Fruit fly (Drosophila melanogaster) whole organism, adult: Measurements from ENCODE around the gene CG11816.

Experiments used
- CG11617 ChIP-seq: fragments of 200-800 bp; sonication (Bioruptor generic); optimal IDR thresholded peaks from 2 replicates; lab custom pipeline; 2017; ENCODE audit warnings: mild to moderate bottlenecking, missing biosample characterization, missing genetic modification reagents, missing genetic modification characterization
- CG12768 ChIP-seq: fragments of 200-800 bp; sonication (Bioruptor generic); optimal IDR thresholded peaks from 2 replicates; lab custom pipeline; 2017; ENCODE audit warnings: missing biosample characterization, missing genetic modification characterization, mild to moderate bottlenecking, moderate library complexity, missing genetic modification reagents
- CG14711 ChIP-seq: fragments of 200-800 bp; sonication (Bioruptor generic); optimal IDR thresholded peaks from 2 replicates; lab custom pipeline; 2018; ENCODE audit warnings: missing biosample characterization, mild to moderate bottlenecking, missing genetic modification characterization, moderate library complexity
- CG1620 ChIP-seq: fragments of 200-800 bp; sonication (Bioruptor generic); optimal IDR thresholded peaks from 2 replicates; lab custom pipeline; 2016; ENCODE audit warnings: missing biosample characterization, missing genetic modification characterization
- CG33017 ChIP-seq: fragments of 200-800 bp; sonication (Bioruptor generic); optimal IDR thresholded peaks from 2 replicates; lab custom pipeline; 2018; ENCODE audit warnings: missing biosample characterization, mild to moderate bottlenecking, missing genetic modification characterization, moderate library complexity
- CG5204 ChIP-seq: fragments of 200-800 bp; sonication (Bioruptor generic); optimal IDR thresholded peaks from 2 replicates; lab custom pipeline; 2016; ENCODE audit warnings: missing biosample characterization, missing genetic modification characterization
- CG7045 ChIP-seq: fragments of 200-800 bp; sonication (Bioruptor generic); optimal IDR thresholded peaks from 2 replicates; lab custom pipeline; 2017; ENCODE audit warnings: missing biosample characterization, mild to moderate bottlenecking, missing genetic modification characterization
- CG7101 ChIP-seq: fragments of 200-800 bp; sonication (Bioruptor generic); optimal IDR thresholded peaks from 2 replicates; lab custom pipeline; 2018; ENCODE audit warnings: missing biosample characterization, mild to moderate bottlenecking, missing genetic modification characterization, moderate library complexity
- Clk ChIP-seq: fragments of 200-800 bp; sonication (Bioruptor generic); optimal IDR thresholded peaks from 2 replicates; lab custom pipeline; 2017; ENCODE audit warnings: missing biosample characterization, missing genetic modification characterization
- Crg-1 ChIP-seq: fragments of 200-800 bp; sonication (Bioruptor generic); optimal IDR thresholded peaks from 2 replicates; lab custom pipeline; 2016; ENCODE audit warnings: missing biosample characterization, missing genetic modification characterization
- Mnt ChIP-seq: fragments of 200-800 bp; sonication (Bioruptor generic); optimal IDR thresholded peaks from 2 replicates; lab custom pipeline; 2016; ENCODE audit warnings: missing biosample characterization, mild to moderate bottlenecking, missing genetic modification characterization
- bab1 ChIP-seq: fragments of 200-800 bp; sonication (Bioruptor generic); optimal IDR thresholded peaks from 3 replicates; lab custom pipeline; 2019; ENCODE audit warnings: missing biosample characterization, mild to moderate bottlenecking, missing genetic modification characterization, moderate library complexity
- cic ChIP-seq: fragments of 200-800 bp; sonication (Bioruptor generic); optimal IDR thresholded peaks from 2 replicates; lab custom pipeline; 2017; ENCODE audit warnings: missing biosample characterization, mild to moderate bottlenecking, missing genetic modification characterization, moderate library complexity
- cnc ChIP-seq, 2 experiments: fragments of >200 bp; optimal IDR thresholded peaks; 2 replicates each; lab custom pipeline; 2017
- kay ChIP-seq: fragments of 200-800 bp; sonication (Bioruptor generic); peaks from one replicate; lab custom pipeline; 2016; ENCODE audit warnings: missing biosample characterization, missing genetic modification characterization, borderline replicate concordance
- ovo ChIP-seq: fragments of 200-800 bp; sonication (Bioruptor generic); optimal IDR thresholded peaks from 2 replicates; lab custom pipeline; 2016; ENCODE audit warnings: missing biosample characterization, missing genetic modification characterization
- pad ChIP-seq: fragments of 200-800 bp; sonication (Bioruptor generic); optimal IDR thresholded peaks from 3 replicates; lab custom pipeline; 2017; ENCODE audit warnings: missing biosample characterization, missing genetic modification characterization, mild to moderate bottlenecking, moderate library complexity, missing genetic modification reagents
- tj ChIP-seq: fragments of 200-800 bp; sonication (Bioruptor generic); optimal IDR thresholded peaks from 3 replicates; lab custom pipeline; 2017; ENCODE audit warnings: missing biosample characterization, mild to moderate bottlenecking, missing genetic modification characterization, moderate library complexity
- toe ChIP-seq: fragments of 200-800 bp; sonication (Bioruptor generic); optimal IDR thresholded peaks from 2 replicates; lab custom pipeline; 2016; ENCODE audit warnings: missing biosample characterization, missing genetic modification characterization

The CG11816 gene

dm6 chrX:13529673-13530072, 25.9 kb downstream of the CG11816 start:
- TF ChIP-seq tj = no peak
- TF ChIP-seq pad (GFP tag; lab: Kevin White, UChicago) = no peak
- no peak for TF ChIP-seq CG14711 (tag; lab: Kevin White, UChicago)
- TF ChIP-seq Clk (GFP tag; lab: Kevin White, UChicago) = no peak
- no peak for TF ChIP-seq cnc (optimal IDR thresholded peaks at IDR 0.05; lab: Kevin White, UChicago)
- no peak for TF ChIP-seq CG11617 (GFP tag; lab: Kevin White, UChicago)
- TF ChIP-seq CG12768 (GFP tag; lab: Kevin White, UChicago) = no peak
- TF ChIP-seq cic (GFP tag; lab: Kevin White, UChicago) = no peak
- TF ChIP-seq toe (GFP tag; lab: Kevin White, UChicago) = no peak
- TF ChIP-seq bab1 (GFP tag; lab: Kevin White, UChicago) = no peak
- TF ChIP-seq ovo (GFP tag; lab: Kevin White, UChicago) = no peak
- TF ChIP-seq kay (GFP tag; lab: Kevin White, UChicago) = no peak
- TF ChIP-seq Crg-1 (GFP tag; lab: Kevin White, UChicago) = no peak
- no peak for TF ChIP-seq CG33017 (tag; lab: Kevin White, UChicago)
- no peak for TF ChIP-seq CG1620
- no peak for TF ChIP-seq Mnt (GFP tag; lab: Kevin White, UChicago)
- TF ChIP-seq CG7101 (tag; lab: Kevin White, UChicago) = no peak
- no peak for TF ChIP-seq CG7045 (GFP tag; lab: Kevin White, UChicago)

- TF ChIP-seq CG11617 (GFP tag; lab: Kevin White, UChicago) = no peak
- no peak for TF ChIP-seq pad (GFP tag; lab: Kevin White, UChicago)
- no peak for TF ChIP-seq Mnt (GFP tag; lab: Kevin White, UChicago)
- TF ChIP-seq CG5204 (GFP tag; lab: Kevin White, UChicago) = no peak
- TF ChIP-seq Clk (GFP tag; lab: Kevin White, UChicago) = no peak
- no peak for TF ChIP-seq CG7101 (tag; lab: Kevin White, UChicago)
- no peak for TF ChIP-seq tj
- TF ChIP-seq CG12768 (GFP tag; lab: Kevin White, UChicago) = no peak
Measured at dm6 chrX:13527706-13528105, 27.9 kb downstream of the CG11816 start, which contains the start of gene CG15754. Gene CG15754, plus strand, starts transcription at chrX:13528006.
